Fruit fly (Drosophila melanogaster) whole organism, embryonic: ENCODE measurements around the gene Karybeta3.

Experiments
- ATbp ChIP-seq: fragments of 200-800 bp; sonication (Bioruptor generic); optimal IDR thresholded peaks from 2 replicates; lab custom pipeline; 2017; ENCODE audit warnings: missing biosample characterization, mild to moderate bottlenecking, missing genetic modification characterization, missing genetic modification reagents
- CG10274 ChIP-seq: fragments of 200-800 bp; sonication (Bioruptor generic); optimal IDR thresholded peaks from 3 replicates; lab custom pipeline; 2017; ENCODE audit warnings: missing biosample characterization, mild to moderate bottlenecking, missing genetic modification characterization
- CG10431 ChIP-seq: fragments of 200-800 bp; sonication (Bioruptor generic); optimal IDR thresholded peaks from 3 replicates; lab custom pipeline; 2018; ENCODE audit warnings: missing biosample characterization, mild to moderate bottlenecking, missing genetic modification characterization
- CG10543 ChIP-seq: fragments of 200-800 bp; sonication (Bioruptor generic); optimal IDR thresholded peaks from 3 replicates; lab custom pipeline; 2017; ENCODE audit warnings: missing biosample characterization, mild to moderate bottlenecking, missing genetic modification characterization, moderate library complexity
- CG12071 ChIP-seq: fragments of 200-800 bp; sonication (Bioruptor generic); optimal IDR thresholded peaks from 3 replicates; lab custom pipeline; 2018; ENCODE audit warnings: missing biosample characterization, mild to moderate bottlenecking, missing genetic modification characterization
- CG14014 ChIP-seq: fragments of 200-800 bp; sonication (Bioruptor generic); IDR thresholded peaks from 2 replicates; pipeline ENCODE4 v1.3.6; 2022; ENCODE audit warnings: missing biosample characterization, missing genetic modification characterization
- CG15011 ChIP-seq: fragments of 200-800 bp; sonication (Bioruptor generic); optimal IDR thresholded peaks from 3 replicates; lab custom pipeline; 2018; ENCODE audit warnings: missing biosample characterization, mild to moderate bottlenecking, missing genetic modification characterization
- CG15073 ChIP-seq: fragments of 200-800 bp; sonication (Bioruptor generic); optimal IDR thresholded peaks from 2 replicates; lab custom pipeline; 2016; ENCODE audit warnings: missing biosample characterization, missing genetic modification characterization
- CG15269 ChIP-seq: fragments of 200-800 bp; sonication (Bioruptor generic); optimal IDR thresholded peaks from 2 replicates; lab custom pipeline; 2018; ENCODE audit warnings: missing biosample characterization, mild to moderate bottlenecking, missing genetic modification characterization, moderate library complexity
- CG16779 ChIP-seq: fragments of 200-800 bp; sonication (Bioruptor generic); IDR thresholded peaks from 2 replicates; pipeline ENCODE4 v1.3.6; 2022; ENCODE audit warnings: missing biosample characterization, missing genetic modification characterization
- CG2116 ChIP-seq: fragments of 200-800 bp; sonication (Bioruptor generic); optimal IDR thresholded peaks from 3 replicates; lab custom pipeline; 2018; ENCODE audit warnings: missing biosample characterization, mild to moderate bottlenecking, missing genetic modification characterization
- CG2889 ChIP-seq: fragments of 200-800 bp; sonication (Bioruptor generic); IDR thresholded peaks from 3 replicates; pipeline ENCODE4 v1.3.6; 2022; ENCODE audit warnings: missing biosample characterization, missing genetic modification characterization
- CG31365 ChIP-seq: fragments of 200-800 bp; sonication (Bioruptor generic); optimal IDR thresholded peaks from 2 replicates; lab custom pipeline; 2018; ENCODE audit warnings: missing biosample characterization, mild to moderate bottlenecking, missing genetic modification characterization
- CG3838 ChIP-seq: fragments of 200-800 bp; sonication (Bioruptor generic); optimal IDR thresholded peaks from 3 replicates; lab custom pipeline; 2016; ENCODE audit warnings: missing biosample characterization, missing genetic modification characterization
- CG3847 ChIP-seq: fragments of 200-800 bp; sonication (Bioruptor generic); IDR thresholded peaks from 2 replicates; pipeline ENCODE4 v1.3.6; 2022; ENCODE audit warnings: missing biosample characterization, missing genetic modification characterization
- CG6689 ChIP-seq: fragments of 200-800 bp; sonication (Bioruptor generic); IDR thresholded peaks from 2 replicates; pipeline ENCODE4 v1.3.6; 2022; ENCODE audit warnings: missing biosample characterization, missing genetic modification characterization
- CkIIα-i1 ChIP-seq: fragments of 200-800 bp; sonication (Bioruptor generic); IDR thresholded peaks from 2 replicates; pipeline ENCODE4 v1.3.6; 2022; ENCODE audit warnings: missing biosample characterization, missing genetic modification characterization
- CoRest ChIP-seq: fragments of 200-800 bp; sonication (Bioruptor generic); optimal IDR thresholded peaks from 3 replicates; lab custom pipeline; 2018; ENCODE audit warnings: missing biosample characterization, mild to moderate bottlenecking, missing genetic modification characterization, moderate library complexity
- D ChIP-seq, 2 experiments: fragments of 200-800 bp in 1 of 2; fragments of >200 bp in 1 of 2; sonication (Bioruptor generic) in 1 of 2; optimal IDR thresholded peaks; 2 replicates in 1 of 2; 3 replicates in 1 of 2; lab custom pipeline; 2017; ENCODE audit warnings: mild to moderate bottlenecking in 1 of 2, missing biosample characterization in 1 of 2, missing genetic modification characterization in 1 of 2, missing genetic modification reagents in 1 of 2
- Dip3 ChIP-seq: fragments of 200-800 bp; sonication (Bioruptor generic); optimal IDR thresholded peaks from 3 replicates; lab custom pipeline; 2016; ENCODE audit warnings: missing biosample characterization, missing genetic modification characterization
- ERR ChIP-seq: fragments of 200-800 bp; sonication (Bioruptor generic); optimal IDR thresholded peaks from 2 replicates; lab custom pipeline; 2016; ENCODE audit warnings: missing biosample characterization, missing genetic modification characterization
- Ets65A ChIP-seq: fragments of 200-800 bp; sonication (Bioruptor generic); peaks from one replicate; lab custom pipeline; 2016; ENCODE audit warnings: missing biosample characterization, missing genetic modification characterization
- HLH3B ChIP-seq: fragments of 200-800 bp; sonication (Bioruptor generic); IDR thresholded peaks from 2 replicates; pipeline ENCODE4 v1.3.6; 2022; ENCODE audit warnings: missing biosample characterization, missing genetic modification characterization
- HLH54F ChIP-seq: fragments of 200-800 bp; sonication (Bioruptor generic); optimal IDR thresholded peaks from 3 replicates; lab custom pipeline; 2016; ENCODE audit warnings: missing biosample characterization, missing genetic modification characterization
- Hr78 ChIP-seq, 2 experiments: fragments of 200-800 bp in 1 of 2; fragments of >200 bp in 1 of 2; sonication (Bioruptor generic) in 1 of 2; optimal IDR thresholded peaks; 2 replicates each; lab custom pipeline; 2017 to 2019; ENCODE audit warnings: missing biosample characterization in 2 of 2, missing genetic modification characterization in 2 of 2, mild to moderate bottlenecking in 1 of 2, moderate library complexity in 1 of 2
- Kr ChIP-seq: fragments of 200-800 bp; sonication (Bioruptor generic); optimal IDR thresholded peaks from 2 replicates; lab custom pipeline; 2017; ENCODE audit warnings: missing biosample characterization, mild to moderate bottlenecking, missing genetic modification characterization
- MESR4 ChIP-seq: fragments of 200-800 bp; sonication (Bioruptor generic); optimal IDR thresholded peaks from 2 replicates; lab custom pipeline; 2018; ENCODE audit warnings: missing biosample characterization, mild to moderate bottlenecking, missing genetic modification characterization, moderate library complexity
- MTF-1 ChIP-seq: fragments of 200-800 bp; sonication (Bioruptor generic); optimal IDR thresholded peaks from 2 replicates; lab custom pipeline; 2018; ENCODE audit warnings: missing biosample characterization, mild to moderate bottlenecking, missing genetic modification characterization, borderline replicate concordance
- Nf-YC ChIP-seq: fragments of 200-800 bp; optimal IDR thresholded peaks from 3 replicates; lab custom pipeline; 2019; ENCODE audit warnings: missing biosample characterization, mild to moderate bottlenecking, missing genetic modification characterization, moderate library complexity
- Oli ChIP-seq: fragments of 200-800 bp; sonication (Bioruptor generic); optimal IDR thresholded peaks from 2 replicates; lab custom pipeline; 2018; ENCODE audit warnings: missing biosample characterization, mild to moderate bottlenecking, missing genetic modification characterization, moderate library complexity
- Sry-δ ChIP-seq: fragments of 200-800 bp; sonication (Bioruptor generic); optimal IDR thresholded peaks from 2 replicates; lab custom pipeline; 2016; ENCODE audit warnings: missing biosample characterization, missing genetic modification characterization
- Trl ChIP-seq, 3 experiments: fragments of >200 bp in 2 of 3; fragments of 200-800 bp in 1 of 3; sonication (Bioruptor generic) in 1 of 3; optimal IDR thresholded peaks; 2 replicates in 1 of 3; 3 replicates in 2 of 3; lab custom pipeline; 2016 to 2017; ENCODE audit warnings: missing biosample characterization in 1 of 3, missing genetic modification characterization in 1 of 3
- Xbp1 ChIP-seq: fragments of 200-800 bp; sonication (Bioruptor generic); optimal IDR thresholded peaks from 3 replicates; lab custom pipeline; 2016; ENCODE audit warnings: missing biosample characterization, mild to moderate bottlenecking, missing genetic modification characterization
- ash1 ChIP-seq: fragments of 200-800 bp; sonication (Bioruptor generic); optimal IDR thresholded peaks from 2 replicates; lab custom pipeline; 2018; ENCODE audit warnings: missing biosample characterization, mild to moderate bottlenecking, missing genetic modification characterization
- bcd ChIP-seq: fragments of 200-800 bp; sonication (Bioruptor generic); optimal IDR thresholded peaks from 2 replicates; lab custom pipeline; 2017; ENCODE audit warnings: missing biosample characterization, mild to moderate bottlenecking, missing genetic modification characterization
- chif ChIP-seq, 2 experiments: fragments of 200-800 bp; sonication (Bioruptor generic); optimal IDR thresholded peaks; 3 replicates each; lab custom pipeline; 2016; ENCODE audit warnings: missing biosample characterization in 2 of 2, missing genetic modification characterization in 2 of 2
- chn ChIP-seq: fragments of 200-800 bp; sonication (Bioruptor generic); optimal IDR thresholded peaks from 2 replicates; lab custom pipeline; 2016; ENCODE audit warnings: missing biosample characterization, missing genetic modification characterization
- crp ChIP-seq, 2 experiments: fragments of 200-800 bp; sonication (Bioruptor generic); optimal IDR thresholded peaks; 2 replicates in 1 of 2; 3 replicates in 1 of 2; lab custom pipeline; 2017; ENCODE audit warnings: missing biosample characterization in 2 of 2, missing genetic modification characterization in 2 of 2, mild to moderate bottlenecking in 1 of 2, moderate library complexity in 1 of 2
- da ChIP-seq: fragments of 200-800 bp; sonication (Bioruptor generic); optimal IDR thresholded peaks from 2 replicates; lab custom pipeline; 2016; ENCODE audit warnings: missing biosample characterization, missing genetic modification characterization
- eyg ChIP-seq: fragments of 200-800 bp; sonication (Bioruptor generic); optimal IDR thresholded peaks from 3 replicates; lab custom pipeline; 2016; ENCODE audit warnings: missing biosample characterization, missing genetic modification characterization
- gcm2 ChIP-seq: fragments of 200-800 bp; sonication (Bioruptor generic); optimal IDR thresholded peaks from 2 replicates; lab custom pipeline; 2016; ENCODE audit warnings: missing biosample characterization, missing genetic modification characterization
- otp ChIP-seq: fragments of 200-800 bp; sonication (Bioruptor generic); IDR thresholded peaks from 3 replicates; pipeline ENCODE4, ENCODE4 v1.3.6; 2022; ENCODE audit warnings: missing biosample characterization, missing genetic modification characterization
- pzg ChIP-seq: fragments of 200-800 bp; sonication (Bioruptor generic); optimal IDR thresholded peaks from 3 replicates; lab custom pipeline; 2018; ENCODE audit warnings: missing biosample characterization, mild to moderate bottlenecking, missing genetic modification characterization, moderate library complexity
- sima ChIP-seq: fragments of 200-800 bp; sonication (Bioruptor generic); optimal IDR thresholded peaks from 2 replicates; lab custom pipeline; 2016; ENCODE audit warnings: missing biosample characterization, missing genetic modification characterization
- sisA ChIP-seq: fragments of 200-800 bp; sonication (Bioruptor generic); IDR thresholded peaks from 2 replicates; pipeline ENCODE4 v1.3.6; 2022; ENCODE audit warnings: missing biosample characterization, missing genetic modification characterization
- tup ChIP-seq: fragments of 200-800 bp; sonication (Bioruptor generic); optimal IDR thresholded peaks from 2 replicates; lab custom pipeline; 2016; ENCODE audit warnings: missing biosample characterization, mild to moderate bottlenecking, missing genetic modification characterization, moderate library complexity
- tx ChIP-seq: fragments of 200-800 bp; sonication (Bioruptor generic); optimal IDR thresholded peaks from 2 replicates; lab custom pipeline; 2016; ENCODE audit warnings: missing biosample characterization, missing genetic modification characterization
- vfl ChIP-seq: fragments of 200-800 bp; sonication (Bioruptor generic); optimal IDR thresholded peaks from 2 replicates; lab custom pipeline; 2016; ENCODE audit warnings: missing biosample characterization, missing genetic modification characterization
- z ChIP-seq: fragments of 200-800 bp; sonication (Bioruptor generic); IDR thresholded peaks from 3 replicates; pipeline ENCODE4 v1.3.6; 2022; ENCODE audit warnings: missing biosample characterization, missing genetic modification characterization
- zen ChIP-seq: fragments of 200-800 bp; sonication (Bioruptor generic); optimal IDR thresholded peaks from 3 replicates; lab custom pipeline; 2018; ENCODE audit warnings: missing biosample characterization, mild to moderate bottlenecking, missing genetic modification characterization, moderate library complexity

The Karybeta3 gene

dm6 chr3R:4663068-4663467 lies 14.1 kb downstream of the Karybeta3 start (continued):
- TF ChIP-seq Ets65A (GFP tag; lab: Kevin White, UChicago) (peak; percentile 95), Hr78 (GFP tag; optimal IDR thresholded peaks at IDR 0.05; lab: Kevin White, UChicago) (peak in 1 of 2 experiments; percentile 23), CG2116 (GFP tag; lab: Kevin White, UChicago) (peak; percentile 25), chif (GFP tag; optimal IDR thresholded peaks at IDR 0.05; lab: Kevin White, UChicago) (peak; percentile 60 to 69), CG15073 (no peak), CG15011 (GFP tag; lab: Kevin White, UChicago) (peak; percentile 62), crp (GFP tag; optimal IDR thresholded peaks at IDR 0.05; lab: Kevin White, UChicago) (peak in 1 of 2 experiments; percentile 13), ash1 (GFP tag; lab: Kevin White, UChicago) (no peak), Dip3 (peak; percentile 23), MTF-1 (peak; percentile 74), CG14014 (GFP tag; lab: Robert Waterston, UW) (peak; percentile 59), sisA (GFP tag; lab: Robert Waterston, UW) (peak; percentile 88), CG12071 (peak; percentile 67), HLH3B (GFP tag; lab: Robert Waterston, UW) (peak; percentile 83), HLH54F (GFP tag; lab: Kevin White, UChicago) (no peak), eyg (peak; percentile 50), CoRest (tag; lab: Kevin White, UChicago) (peak; percentile 64), chn (GFP tag; lab: Kevin White, UChicago) (peak; percentile 47), tx (GFP tag; lab: Kevin White, UChicago) (peak; percentile 4), CG15269 (tag; lab: Kevin White, UChicago) (peak; percentile 62), Oli (peak; percentile 72), bcd (GFP tag; lab: Kevin White, UChicago) (peak; percentile 81), MESR4 (GFP tag; lab: Kevin White, UChicago) (no peak), vfl (GFP tag; lab: Kevin White, UChicago) (peak; percentile 60), CG31365 (tag; lab: Kevin White, UChicago) (no peak), CG10543 (no peak), Trl (optimal IDR thresholded peaks at IDR 0.05; lab: Kevin White, UChicago) (no peak), Trl (GFP tag; optimal IDR thresholded peaks at IDR 0.05; lab: Kevin White, UChicago) (peak; percentile 72), pzg (GFP tag; lab: Kevin White, UChicago) (no peak), zen (tag; lab: Kevin White, UChicago) (peak; percentile 97), CG16779 (GFP tag; lab: Robert Waterston, UW) (no peak), gcm2 (GFP tag; lab: Kevin White, UChicago) (peak; percentile 3), CG6689 (GFP tag; lab: Robert Waterston, UW) (peak; percentile 90), otp (GFP tag; lab: Robert Waterston, UW) (peak; percentile 74; the same call in 2 of the 3 replicates), CG3847 (GFP tag; lab: Robert Waterston, UW) (no peak), CG10274 (GFP tag; lab: Kevin White, UChicago) (peak; percentile 16), Kr (GFP tag; lab: Kevin White, UChicago) (no peak), CG3838 (GFP tag; lab: Kevin White, UChicago) (no peak), tup (no peak), CG2889 (GFP tag; lab: Robert Waterston, UW) (0 out of 3 replicates have a peak, but pooled peaks have one; percentile 56), Nf-YC (peak; percentile 29), D (optimal IDR thresholded peaks at IDR 0.05; lab: Kevin White, UChicago) (no peak), D (GFP tag; optimal IDR thresholded peaks at IDR 0.05; lab: Kevin White, UChicago) (peak; percentile 85), z (GFP tag; lab: Robert Waterston, UW) (peak; percentile 56; the same call in 1 of the 3 replicates), da (GFP tag; lab: Kevin White, UChicago) (no peak), ERR (no peak), CkIIα-i1 (GFP tag; lab: Robert Waterston, UW) (no peak), Xbp1 (GFP tag; lab: Kevin White, UChicago) (peak; percentile 56), sima (GFP tag; lab: Kevin White, UChicago) (no peak), Sry-δ (GFP tag; lab: Kevin White, UChicago) (peak; percentile 33), CG10431 (GFP tag; lab: Kevin White, UChicago) (no peak), ATbp (GFP tag; lab: Kevin White, UChicago) (peak; percentile 84)
